Fruit fly (Drosophila melanogaster) whole organism, embryonic: ENCODE results near the gene Sry-alpha.

Experiments
- Atf6 ChIP-seq: fragments of 200-800 bp; sonication (Bioruptor generic); IDR thresholded peaks from 2 replicates; pipeline ENCODE4 v1.3.6; 2022; ENCODE audit warnings: missing biosample characterization, missing genetic modification characterization
- B-H2 ChIP-seq: fragments of 200-800 bp; sonication (Bioruptor generic); optimal IDR thresholded peaks from 2 replicates; lab custom pipeline; 2018; ENCODE audit warnings: missing biosample characterization, mild to moderate bottlenecking, missing genetic modification characterization
- BtbVII ChIP-seq: fragments of 200-800 bp; sonication (Bioruptor generic); optimal IDR thresholded peaks from 3 replicates; lab custom pipeline; 2017; ENCODE audit warnings: missing biosample characterization, mild to moderate bottlenecking, missing genetic modification characterization
- C15 ChIP-seq: fragments of 200-800 bp; sonication (Bioruptor generic); IDR thresholded peaks from 3 replicates; pipeline ENCODE4 v1.3.6; 2022; ENCODE audit warnings: missing biosample characterization, missing genetic modification characterization
- CG10431 ChIP-seq: fragments of 200-800 bp; sonication (Bioruptor generic); optimal IDR thresholded peaks from 3 replicates; lab custom pipeline; 2018; ENCODE audit warnings: missing biosample characterization, mild to moderate bottlenecking, missing genetic modification characterization
- CG10543 ChIP-seq: fragments of 200-800 bp; sonication (Bioruptor generic); optimal IDR thresholded peaks from 3 replicates; lab custom pipeline; 2017; ENCODE audit warnings: missing biosample characterization, mild to moderate bottlenecking, missing genetic modification characterization, moderate library complexity
- CG11398 ChIP-seq: fragments of 200-800 bp; sonication (Bioruptor generic); optimal IDR thresholded peaks from 2 replicates; lab custom pipeline; 2016; ENCODE audit warnings: missing biosample characterization, missing genetic modification characterization
- CG11504 ChIP-seq: fragments of 200-800 bp; sonication (Bioruptor generic); optimal IDR thresholded peaks from 3 replicates; lab custom pipeline; 2019; ENCODE audit warnings: missing biosample characterization, mild to moderate bottlenecking, missing genetic modification characterization, moderate library complexity
- CG12769 ChIP-seq: fragments of 200-800 bp; sonication (Bioruptor generic); optimal IDR thresholded peaks from 2 replicates; lab custom pipeline; 2019; ENCODE audit warnings: missing biosample characterization, mild to moderate bottlenecking, missing genetic modification characterization, moderate library complexity
- CG16779 ChIP-seq: fragments of 200-800 bp; sonication (Bioruptor generic); IDR thresholded peaks from 2 replicates; pipeline ENCODE4 v1.3.6; 2022; ENCODE audit warnings: missing biosample characterization, missing genetic modification characterization
- CG17361 ChIP-seq: fragments of 200-800 bp; sonication (Bioruptor generic); IDR thresholded peaks from 3 replicates; pipeline ENCODE4 v1.3.6; 2022; ENCODE audit warnings: missing biosample characterization, missing genetic modification characterization
- CG18011 ChIP-seq: fragments of 200-800 bp; sonication (Bioruptor generic); optimal IDR thresholded peaks from 2 replicates; lab custom pipeline; 2017; ENCODE audit warnings: missing biosample characterization, missing genetic modification characterization, mild to moderate bottlenecking, moderate library complexity, missing genotype
- CG18262 ChIP-seq: fragments of 200-800 bp; optimal IDR thresholded peaks from 3 replicates; lab custom pipeline; 2019; ENCODE audit warnings: missing biosample characterization, mild to moderate bottlenecking, missing genetic modification characterization, moderate library complexity
- CG3726 ChIP-seq: fragments of 200-800 bp; sonication (Bioruptor generic); IDR thresholded peaks from 3 replicates; pipeline ENCODE4, ENCODE4 v1.3.6; 2022; ENCODE audit warnings: missing biosample characterization, missing genetic modification characterization
- CG4360 ChIP-seq: fragments of 200-800 bp; sonication (Bioruptor generic); IDR thresholded peaks from 2 replicates; pipeline ENCODE4 v1.3.6; 2022; ENCODE audit warnings: missing biosample characterization, missing genetic modification characterization
- CG6791 ChIP-seq: fragments of 200-800 bp; sonication (Bioruptor generic); IDR thresholded peaks from 3 replicates; pipeline ENCODE4 v1.3.6; 2022; ENCODE audit warnings: missing biosample characterization, missing genetic modification characterization; ENCODE audit not compliant: partially characterized antibody
- CG6854 ChIP-seq: fragments of 200-800 bp; sonication (Bioruptor generic); optimal IDR thresholded peaks from 3 replicates; lab custom pipeline; 2017; ENCODE audit warnings: missing biosample characterization, mild to moderate bottlenecking, missing genetic modification characterization
- CG7987 ChIP-seq: fragments of 200-800 bp; sonication (Bioruptor generic); optimal IDR thresholded peaks from 2 replicates; lab custom pipeline; 2018; ENCODE audit warnings: missing biosample characterization, mild to moderate bottlenecking, missing genetic modification characterization, moderate library complexity
- CG8290 ChIP-seq, 3 experiments: fragments of 200-800 bp; sonication (Bioruptor generic); optimal IDR thresholded peaks; 2 replicates each; lab custom pipeline; 2016 to 2019; ENCODE audit warnings: missing biosample characterization in 3 of 3, missing genetic modification characterization in 3 of 3, mild to moderate bottlenecking in 2 of 3, moderate library complexity in 1 of 3
- CG8924 ChIP-seq: fragments of 200-800 bp; optimal IDR thresholded peaks from 3 replicates; lab custom pipeline; 2019; ENCODE audit warnings: missing biosample characterization, mild to moderate bottlenecking, missing genetic modification characterization, moderate library complexity
- CG9215 ChIP-seq: fragments of 200-800 bp; sonication (Bioruptor generic); IDR thresholded peaks from 2 replicates; pipeline ENCODE4 v1.3.6; 2022; ENCODE audit warnings: missing biosample characterization, missing genetic modification characterization
- CG9727 ChIP-seq: fragments of 200-800 bp; sonication (Bioruptor generic); optimal IDR thresholded peaks from 3 replicates; lab custom pipeline; 2017; ENCODE audit warnings: missing biosample characterization, mild to moderate bottlenecking, missing genetic modification characterization
- CG9932 ChIP-seq: fragments of 200-800 bp; sonication (Bioruptor generic); IDR thresholded peaks from 2 replicates; pipeline ENCODE4 v1.3.6; 2022; ENCODE audit warnings: missing biosample characterization, missing genetic modification characterization
- D19A ChIP-seq: fragments of 200-800 bp; optimal IDR thresholded peaks from 3 replicates; lab custom pipeline; 2019; ENCODE audit warnings: missing biosample characterization, mild to moderate bottlenecking, missing genetic modification characterization, moderate library complexity
- Deaf1 ChIP-seq: fragments of 200-800 bp; optimal IDR thresholded peaks from 3 replicates; lab custom pipeline; 2019; ENCODE audit warnings: missing biosample characterization, mild to moderate bottlenecking, missing genetic modification characterization, moderate library complexity
- GATAe ChIP-seq: fragments of 200-800 bp; sonication (Bioruptor generic); conservative IDR thresholded peaks from 2 replicates; pipeline ENCODE4 v1.3.6; 2022; ENCODE audit warnings: missing biosample characterization, missing genetic modification characterization
- H2.0 ChIP-seq: fragments of 200-800 bp; sonication (Bioruptor generic); IDR thresholded peaks from 2 replicates; pipeline ENCODE4 v1.3.6; 2022; ENCODE audit warnings: missing biosample characterization, missing genetic modification characterization
- HLH3B ChIP-seq: fragments of 200-800 bp; sonication (Bioruptor generic); IDR thresholded peaks from 2 replicates; pipeline ENCODE4 v1.3.6; 2022; ENCODE audit warnings: missing biosample characterization, missing genetic modification characterization
- MBD-R2 ChIP-seq: fragments of 200-800 bp; sonication (Bioruptor generic); IDR thresholded peaks from 2 replicates; pipeline ENCODE4 v1.3.6; 2022; ENCODE audit warnings: missing biosample characterization, missing genetic modification characterization
- MTF-1 ChIP-seq: fragments of 200-800 bp; sonication (Bioruptor generic); optimal IDR thresholded peaks from 2 replicates; lab custom pipeline; 2018; ENCODE audit warnings: missing biosample characterization, mild to moderate bottlenecking, missing genetic modification characterization, borderline replicate concordance
- Myb ChIP-seq: fragments of 200-800 bp; sonication (Bioruptor generic); optimal IDR thresholded peaks from 2 replicates; lab custom pipeline; 2016; ENCODE audit warnings: missing biosample characterization, missing genetic modification characterization
- NC2α ChIP-seq: fragments of 200-800 bp; sonication (Bioruptor generic); optimal IDR thresholded peaks from 2 replicates; lab custom pipeline; 2016; ENCODE audit warnings: missing biosample characterization, missing genetic modification characterization
- NFAT ChIP-seq: fragments of 200-800 bp; sonication (Bioruptor generic); IDR thresholded peaks from 2 replicates; pipeline ENCODE4 v1.3.6; 2022; ENCODE audit warnings: missing biosample characterization, missing genetic modification characterization
- Scr ChIP-seq: fragments of 200-800 bp; sonication (Bioruptor generic); IDR thresholded peaks from 2 replicates; pipeline ENCODE4 v1.3.6; 2022; ENCODE audit warnings: missing biosample characterization, missing genetic modification characterization; ENCODE audit not compliant: partially characterized antibody
- bbx ChIP-seq: fragments of 200-800 bp; sonication (Bioruptor generic); IDR thresholded peaks from 2 replicates; pipeline ENCODE4 v1.3.6; 2022; ENCODE audit warnings: missing biosample characterization, missing genetic modification characterization; ENCODE audit not compliant: partially characterized antibody
- chinmo ChIP-seq: fragments of 200-800 bp; sonication (Bioruptor generic); IDR thresholded peaks from 4 replicates; pipeline ENCODE4 v1.3.6; 2022; ENCODE audit warnings: missing biosample characterization, missing genetic modification characterization; ENCODE audit not compliant: partially characterized antibody
- corto ChIP-seq: fragments of 200-800 bp; sonication (Bioruptor generic); optimal IDR thresholded peaks from 2 replicates; lab custom pipeline; 2016; ENCODE audit warnings: missing biosample characterization, mild to moderate bottlenecking, missing genetic modification characterization, moderate library complexity
- disco-r ChIP-seq: fragments of 200-800 bp; sonication (Bioruptor generic); optimal IDR thresholded peaks from 2 replicates; lab custom pipeline; 2016; ENCODE audit warnings: missing biosample characterization, missing genetic modification characterization
- fd3F ChIP-seq: fragments of 200-800 bp; sonication (Bioruptor generic); optimal IDR thresholded peaks from 2 replicates; lab custom pipeline; 2018; ENCODE audit warnings: missing biosample characterization, mild to moderate bottlenecking, missing genetic modification characterization, moderate library complexity
- gem ChIP-seq: fragments of 200-800 bp; sonication (Bioruptor generic); optimal IDR thresholded peaks from 2 replicates; lab custom pipeline; 2019; ENCODE audit warnings: missing biosample characterization, mild to moderate bottlenecking, missing genetic modification characterization, moderate library complexity
- h ChIP-seq: fragments of >200 bp; optimal IDR thresholded peaks from 2 replicates; lab custom pipeline; 2017
- hkb ChIP-seq, 2 experiments: fragments of 200-800 bp in 1 of 2; fragments of >200 bp in 1 of 2; sonication (Bioruptor generic) in 1 of 2; IDR thresholded peaks in 1 of 2; optimal IDR thresholded peaks in 1 of 2; 2 replicates each; pipeline versions ENCODE4 v1.3.6 to Lab custom; 2017 to 2022; ENCODE audit warnings: missing biosample characterization in 1 of 2, missing genetic modification characterization in 1 of 2
- inv ChIP-seq: fragments of 200-800 bp; sonication (Bioruptor generic); IDR thresholded peaks from 2 replicates; pipeline ENCODE4 v1.3.6; 2022; ENCODE audit warnings: missing biosample characterization, missing genetic modification characterization; ENCODE audit not compliant: partially characterized antibody
- lbe ChIP-seq: fragments of 200-800 bp; sonication (Bioruptor generic); optimal IDR thresholded peaks from 2 replicates; lab custom pipeline; 2016; ENCODE audit warnings: missing biosample characterization, mild to moderate bottlenecking, missing genetic modification characterization
- lmd ChIP-seq: fragments of 200-800 bp; sonication (Bioruptor generic); IDR thresholded peaks from 2 replicates; pipeline ENCODE4 v1.3.6; 2022; ENCODE audit warnings: missing biosample characterization, missing genetic modification characterization
- phol ChIP-seq: fragments of 200-800 bp; sonication (Bioruptor generic); optimal IDR thresholded peaks from 3 replicates; lab custom pipeline; 2018; ENCODE audit warnings: missing biosample characterization, mild to moderate bottlenecking, missing genetic modification characterization, moderate library complexity
- sd ChIP-seq: fragments of 200-800 bp; sonication (Bioruptor generic); optimal IDR thresholded peaks from 3 replicates; lab custom pipeline; 2018; ENCODE audit warnings: missing biosample characterization, mild to moderate bottlenecking, missing genetic modification characterization, moderate library complexity
- so ChIP-seq: fragments of 200-800 bp; sonication (Bioruptor generic); IDR thresholded peaks from 3 replicates; pipeline ENCODE4 v1.3.6; 2022; ENCODE audit warnings: missing biosample characterization, missing genetic modification characterization
- unc-4 ChIP-seq: fragments of 200-800 bp; sonication (Bioruptor generic); IDR thresholded peaks from 2 replicates; pipeline ENCODE4 v1.3.6; 2022; ENCODE audit warnings: missing biosample characterization, missing genetic modification characterization; ENCODE audit not compliant: partially characterized antibody
- z ChIP-seq: fragments of 200-800 bp; sonication (Bioruptor generic); IDR thresholded peaks from 3 replicates; pipeline ENCODE4 v1.3.6; 2022; ENCODE audit warnings: missing biosample characterization, missing genetic modification characterization

Sry-alpha gene

DNA sequence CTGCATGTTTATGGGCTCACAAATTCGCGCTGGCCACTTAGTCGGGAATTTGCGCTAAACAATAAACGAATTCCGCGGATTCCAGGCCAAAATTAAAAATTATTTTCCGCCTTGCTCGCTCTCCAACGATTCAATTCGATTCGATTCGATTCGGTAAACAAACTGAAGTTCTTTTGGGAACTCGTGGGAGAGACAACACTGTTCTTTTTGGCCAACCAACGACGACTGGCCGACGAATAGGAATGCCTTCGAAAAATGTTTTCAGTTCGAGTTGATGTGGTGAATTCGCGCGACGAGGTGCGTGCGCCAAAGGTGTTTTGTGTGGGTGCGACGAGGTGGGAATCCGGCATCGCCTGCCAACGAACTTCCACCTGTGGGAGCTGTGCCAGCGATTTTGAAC, 12.4 kb downstream of the Sry-alpha start, which contains the start of gene CG15528:
Gene CG15528, minus strand, starts transcription at position 180 of the 400 bp plus-strand sequence.
- no peak for TF ChIP-seq unc-4 (GFP tag; lab: Robert Waterston, UW)
- no peak for TF ChIP-seq gem (tag; lab: Kevin White, UChicago)
- no peak for TF ChIP-seq CG11398 (GFP tag; lab: Kevin White, UChicago)
- TF ChIP-seq CG7987 (GFP tag; lab: Kevin White, UChicago), result peak; percentile 12
- no peak for TF ChIP-seq HLH3B (GFP tag; lab: Robert Waterston, UW)
- no peak for TF ChIP-seq CG9215 (GFP tag; lab: Robert Waterston, UW)
- TF ChIP-seq CG10543 (GFP tag; lab: Kevin White, UChicago), result peak; percentile 1
- no peak for TF ChIP-seq disco-r
- TF ChIP-seq Deaf1 (tag; lab: Kevin White, UChicago), result peak; percentile 71
- no peak for TF ChIP-seq fd3F (GFP tag; lab: Kevin White, UChicago)
- TF ChIP-seq z (GFP tag; lab: Robert Waterston, UW), result no peak
- TF ChIP-seq inv (GFP tag; lab: Robert Waterston, UW), result no peak
- no peak for TF ChIP-seq NC2α (GFP tag; lab: Kevin White, UChicago)
- TF ChIP-seq CG18262 (tag; lab: Kevin White, UChicago), result no peak
- no peak for TF ChIP-seq CG4360 (GFP tag; lab: Robert Waterston, UW)
- no peak for TF ChIP-seq NFAT (GFP tag; lab: Robert Waterston, UW)
- TF ChIP-seq MBD-R2 (GFP tag; lab: Robert Waterston, UW), result no peak
- no peak for TF ChIP-seq CG6854 (GFP tag; lab: Kevin White, UChicago)
- TF ChIP-seq CG16779, result no peak
- TF ChIP-seq h (lab: Kevin White, UChicago), result no peak
- no peak for TF ChIP-seq so (GFP tag; lab: Robert Waterston, UW)
- 0 out of 2 replicates have a peak, but pooled peaks have one; percentile 5 for TF ChIP-seq Scr (GFP tag; lab: Robert Waterston, UW)
- no peak for TF ChIP-seq lmd (GFP tag; lab: Robert Waterston, UW)
- TF ChIP-seq B-H2 (GFP tag; lab: Kevin White, UChicago), result no peak
- 0 out of 4 replicates have a peak, but pooled peaks have one; percentile 41 for TF ChIP-seq chinmo (GFP tag; lab: Robert Waterston, UW)
- no peak for TF ChIP-seq corto (GFP tag; lab: Kevin White, UChicago)
- peak; percentile 43 for TF ChIP-seq CG12769 (tag; lab: Kevin White, UChicago)
- TF ChIP-seq BtbVII (GFP tag; lab: Kevin White, UChicago), result no peak
- TF ChIP-seq H2.0 (GFP tag; lab: Robert Waterston, UW), result no peak
- no peak for TF ChIP-seq CG3726 (GFP tag; lab: Robert Waterston, UW)
- TF ChIP-seq C15 (GFP tag; lab: Robert Waterston, UW), result no peak
- no peak for TF ChIP-seq CG8924
- no peak for TF ChIP-seq CG10431 (GFP tag; lab: Kevin White, UChicago)
- TF ChIP-seq hkb (optimal IDR thresholded peaks at IDR 0.05; lab: Kevin White, UChicago), result no peak
- no peak for TF ChIP-seq hkb (GFP tag; IDR thresholded peaks at IDR 0.05; lab: Robert Waterston, UW)
- TF ChIP-seq CG11504 (tag; lab: Kevin White, UChicago), result no peak
- TF ChIP-seq CG6791 (GFP tag; lab: Robert Waterston, UW), result no peak
- no peak for TF ChIP-seq MTF-1 (GFP tag; lab: Kevin White, UChicago)
- TF ChIP-seq CG8290 (GFP tag; optimal IDR thresholded peaks at IDR 0.05; lab: Kevin White, UChicago), result no peak
- TF ChIP-seq CG8290 (tag; optimal IDR thresholded peaks at IDR 0.05; lab: Kevin White, UChicago), result peak in 1 of 2 experiments; percentile 4
- TF ChIP-seq D19A, result no peak
- no peak for TF ChIP-seq CG18011
- TF ChIP-seq bbx (GFP tag; lab: Robert Waterston, UW), result peak; percentile 18; the same call in 1 of the 2 replicates
- TF ChIP-seq Atf6 (GFP tag; lab: Robert Waterston, UW), result peak; percentile 16; the same call in 1 of the 2 replicates
- TF ChIP-seq phol (tag; lab: Kevin White, UChicago), result no peak
- TF ChIP-seq CG9727 (GFP tag; lab: Kevin White, UChicago), result no peak
- TF ChIP-seq Myb (GFP tag; lab: Kevin White, UChicago), result no peak
- no peak for TF ChIP-seq GATAe (GFP tag; lab: Robert Waterston, UW)
- no peak for TF ChIP-seq CG17361
- TF ChIP-seq CG9932, result no peak
- TF ChIP-seq lbe (GFP tag; lab: Kevin White, UChicago), result no peak
- peak; percentile 88 for TF ChIP-seq sd (tag; lab: Kevin White, UChicago)
